Worm (Caenorhabditis elegans) whole organism, L2 larva: ENCODE data around the gene mex-1.

Source experiments
- C34F6.9 ChIP-seq: fragments of 150-350 bp; optimal IDR thresholded peaks from 2 replicates; lab custom pipeline; 2014; ENCODE audit warnings: missing biosample characterization, missing genetic modification characterization
- F13H6.1 ChIP-seq: sonication (generic microtip); optimal IDR thresholded peaks from 2 replicates; lab custom pipeline; 2016; ENCODE audit warnings: missing genetic modification characterization, missing compliant biosample characterization
- R02D3.7 ChIP-seq: fragments of 150-350 bp; optimal IDR thresholded peaks from 2 replicates; lab custom pipeline; 2014; ENCODE audit warnings: missing biosample characterization, missing genetic modification characterization
- ZK546.5 ChIP-seq: sonication (generic microtip); optimal IDR thresholded peaks from 2 replicates; lab custom pipeline; 2017; ENCODE audit warnings: missing biosample characterization, missing genetic modification characterization
- ama-1 ChIP-seq: fragments of 150-350 bp; optimal IDR thresholded peaks from 2 replicates; lab custom pipeline; 2018; ENCODE audit warnings: inconsistent platforms
- ceh-16 ChIP-seq: fragments of 150-350 bp; optimal IDR thresholded peaks from 2 replicates; lab custom pipeline; 2014; ENCODE audit warnings: missing biosample characterization, missing genetic modification characterization
- ceh-82 ChIP-seq: fragments of 150-350 bp; optimal IDR thresholded peaks from 2 replicates; lab custom pipeline; 2014; ENCODE audit warnings: missing biosample characterization, missing genetic modification characterization
- crh-2 ChIP-seq: sonication (generic microtip); optimal IDR thresholded peaks from 2 replicates; lab custom pipeline; 2017; ENCODE audit warnings: missing biosample characterization, missing genetic modification characterization
- egl-27 ChIP-seq: sonication (generic microtip); optimal IDR thresholded peaks from 3 replicates; lab custom pipeline; 2017; ENCODE audit warnings: missing biosample characterization, missing genetic modification reagents, missing genetic modification characterization
- elt-1 ChIP-seq: fragments of 150-350 bp; optimal IDR thresholded peaks from 2 replicates; lab custom pipeline; 2014; ENCODE audit warnings: missing biosample characterization, missing genetic modification characterization
- fos-1 ChIP-seq: fragments of 150-350 bp; optimal IDR thresholded peaks from 2 replicates; lab custom pipeline; 2014; ENCODE audit warnings: missing biosample characterization, missing genetic modification characterization
- gmeb-1 ChIP-seq: fragments of 150-350 bp; optimal IDR thresholded peaks from 2 replicates; lab custom pipeline; 2014; ENCODE audit warnings: missing biosample characterization, missing genetic modification characterization
- lin-13 ChIP-seq: fragments of 150-350 bp; optimal IDR thresholded peaks from 2 replicates; lab custom pipeline; 2014; ENCODE audit warnings: missing biosample characterization, missing genetic modification reagents, missing genetic modification characterization
- lin-39 ChIP-seq: fragments of 150-350 bp; optimal IDR thresholded peaks from 2 replicates; lab custom pipeline; 2014; ENCODE audit warnings: missing biosample characterization, missing genetic modification reagents, missing genetic modification characterization
- lsy-2 ChIP-seq, 2 experiments: fragments of 150-350 bp in 1 of 2; sonication (generic microtip) in 1 of 2; optimal IDR thresholded peaks; 2 replicates each; lab custom pipeline; 2014 to 2017; ENCODE audit warnings: missing biosample characterization in 2 of 2, missing genetic modification characterization in 2 of 2
- mab-5 ChIP-seq: fragments of 150-350 bp; optimal IDR thresholded peaks from 2 replicates; lab custom pipeline; 2014; ENCODE audit warnings: missing biosample characterization, missing genetic modification characterization
- mbf-1 ChIP-seq: sonication (generic microtip); optimal IDR thresholded peaks from 2 replicates; lab custom pipeline; 2017; ENCODE audit warnings: missing biosample characterization, missing genetic modification characterization
- nhr-10 ChIP-seq: sonication (generic microtip); optimal IDR thresholded peaks from 2 replicates; lab custom pipeline; 2017; ENCODE audit warnings: missing biosample characterization, missing genetic modification characterization
- nhr-11 ChIP-seq: fragments of 150-350 bp; optimal IDR thresholded peaks from 2 replicates; lab custom pipeline; 2014; ENCODE audit warnings: missing biosample characterization, missing genetic modification characterization
- nhr-12 ChIP-seq: fragments of 150-350 bp; optimal IDR thresholded peaks from 2 replicates; lab custom pipeline; 2014; ENCODE audit warnings: missing biosample characterization, missing genetic modification characterization
- nhr-129 ChIP-seq: fragments of 150-350 bp; optimal IDR thresholded peaks from 2 replicates; lab custom pipeline; 2014; ENCODE audit warnings: missing biosample characterization, missing genetic modification characterization
- nhr-21 ChIP-seq: fragments of 150-350 bp; optimal IDR thresholded peaks from 2 replicates; lab custom pipeline; 2014; ENCODE audit warnings: missing biosample characterization, missing genetic modification characterization
- nhr-237 ChIP-seq: fragments of 150-350 bp; optimal IDR thresholded peaks from 2 replicates; lab custom pipeline; 2014; ENCODE audit warnings: missing biosample characterization, missing genetic modification characterization
- nhr-25 ChIP-seq: fragments of 150-350 bp; sonication (generic microtip); optimal IDR thresholded peaks from 3 replicates; lab custom pipeline; 2014; ENCODE audit warnings: missing biosample characterization, missing genetic modification characterization
- nhr-6 ChIP-seq: fragments of 150-350 bp; optimal IDR thresholded peaks from 2 replicates; lab custom pipeline; 2014; ENCODE audit warnings: missing biosample characterization, missing genetic modification characterization
- nhr-77 ChIP-seq: fragments of 150-350 bp; optimal IDR thresholded peaks from 2 replicates; lab custom pipeline; 2014; ENCODE audit warnings: missing biosample characterization, missing genetic modification characterization
- peb-1 ChIP-seq: fragments of 150-350 bp; optimal IDR thresholded peaks from 2 replicates; lab custom pipeline; 2014; ENCODE audit warnings: missing biosample characterization, missing genetic modification characterization
- sem-4 ChIP-seq: fragments of 150-350 bp; optimal IDR thresholded peaks from 2 replicates; lab custom pipeline; 2014; ENCODE audit warnings: missing biosample characterization, missing genetic modification reagents, missing genetic modification characterization
- skn-1 ChIP-seq: sonication (generic microtip); optimal IDR thresholded peaks from 2 replicates; lab custom pipeline; 2017; ENCODE audit warnings: missing biosample characterization, missing genetic modification characterization
- sma-3 ChIP-seq: sonication (generic microtip); optimal IDR thresholded peaks from 2 replicates; lab custom pipeline; 2016; ENCODE audit warnings: missing genetic modification reagents, missing genetic modification characterization, missing compliant biosample characterization
- snpc-4 ChIP-seq: fragments of 150-350 bp; optimal IDR thresholded peaks from 2 replicates; lab custom pipeline; 2014; ENCODE audit warnings: missing biosample characterization, missing genetic modification characterization
- unc-39 ChIP-seq: fragments of 150-350 bp; optimal IDR thresholded peaks from 2 replicates; lab custom pipeline; 2014; ENCODE audit warnings: missing biosample characterization, missing genetic modification characterization
- unc-55 ChIP-seq: fragments of 150-350 bp; sonication (generic microtip); optimal IDR thresholded peaks from 3 replicates; lab custom pipeline; 2014; ENCODE audit warnings: missing biosample characterization, missing genetic modification reagents, missing genetic modification characterization
- unc-62 ChIP-seq: fragments of 150-350 bp; optimal IDR thresholded peaks from 2 replicates; lab custom pipeline; 2014; ENCODE audit warnings: missing biosample characterization, missing genetic modification reagents, missing genetic modification characterization
- zag-1 ChIP-seq: fragments of 150-350 bp; optimal IDR thresholded peaks from 2 replicates; lab custom pipeline; 2014; ENCODE audit warnings: missing biosample characterization, missing genetic modification characterization
- ztf-1 ChIP-seq: fragments of 200-800 bp; sonication (Bioruptor generic); conservative IDR thresholded peaks from 2 replicates; pipeline ENCODE4 v1.3.6; 2022; ENCODE audit warnings: missing genetic modification characterization, missing compliant biosample characterization
- ztf-11 ChIP-seq: sonication (generic microtip); optimal IDR thresholded peaks from 2 replicates; lab custom pipeline; 2017; ENCODE audit warnings: missing biosample characterization, missing genetic modification characterization
- ztf-4 ChIP-seq: fragments of 150-350 bp; optimal IDR thresholded peaks from 2 replicates; lab custom pipeline; 2014; ENCODE audit warnings: missing biosample characterization, missing genetic modification characterization

Gene mex-1

DNA sequence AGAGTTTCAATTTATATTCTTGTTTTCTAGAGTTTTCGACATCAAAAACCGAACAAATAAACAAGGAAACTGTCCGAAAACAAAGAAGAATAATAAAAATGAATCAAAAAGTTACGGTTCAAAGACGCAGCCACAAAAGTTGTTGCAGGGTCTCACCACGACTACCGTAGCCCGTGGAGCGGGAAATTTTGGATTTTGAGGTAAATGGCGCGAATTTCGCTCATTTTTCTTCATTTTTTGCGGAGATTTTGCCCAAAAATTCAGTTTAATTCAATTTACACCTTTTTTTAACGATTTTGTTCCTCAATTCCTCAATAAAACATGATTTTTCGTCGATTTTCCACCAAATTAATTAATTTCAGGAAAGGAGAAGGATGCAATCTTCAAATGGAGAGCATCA is at the start of gene mex-1:
mex-1 (plus strand) TSS at position 363 of the 400 bp plus-strand sequence.
- TF ChIP-seq lsy-2 (tag; optimal IDR thresholded peaks at IDR 0.05; lab: Kevin White, UChicago) = no peak

DNA sequence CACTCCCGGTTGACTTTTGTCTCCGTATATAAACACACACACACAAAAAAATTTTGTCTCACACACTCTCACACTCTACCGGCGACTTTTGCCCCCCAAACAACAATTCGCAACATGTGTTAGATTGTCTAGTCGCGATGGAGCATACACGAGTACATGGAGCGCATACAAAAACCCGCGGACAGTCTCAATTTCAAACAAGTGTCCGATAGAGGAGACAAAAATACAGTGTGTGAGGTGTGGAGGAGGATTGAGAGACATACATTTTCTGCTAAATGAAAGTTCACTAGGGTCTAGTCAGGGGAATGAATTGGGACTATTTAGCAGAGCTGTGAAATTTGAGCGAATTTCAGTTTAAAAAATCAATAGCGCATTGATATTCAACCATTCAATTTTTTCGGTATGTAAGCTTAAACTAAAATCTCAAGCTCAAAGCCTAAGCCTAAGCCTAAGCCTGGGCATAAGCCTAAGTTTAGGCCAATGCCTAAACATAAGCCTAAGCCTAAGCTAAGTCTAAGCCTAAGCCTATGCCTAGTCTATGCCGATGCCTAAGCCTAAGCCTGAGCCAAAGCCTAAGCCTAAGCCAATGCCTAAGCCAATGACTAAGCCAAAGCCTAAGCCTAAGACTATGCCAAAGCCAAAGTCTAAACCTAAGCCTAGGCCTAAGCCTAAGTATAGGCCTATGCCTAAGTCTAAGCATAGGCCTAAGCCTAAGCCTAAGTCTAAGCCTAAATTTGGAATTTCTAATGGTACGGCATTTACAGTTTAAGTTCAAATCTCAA is 45.5 kb upstream of the mex-1 start:
- TF ChIP-seq sma-3 (GFP tag; lab: Kevin White, UChicago) = no peak
- no peak for TF ChIP-seq crh-2 (tag; lab: Kevin White, UChicago)
- TF ChIP-seq ama-1 (lab: Kevin White, UChicago) = no peak
- TF ChIP-seq ztf-4 = no peak
- TF ChIP-seq ceh-16 (tag; lab: Kevin White, UChicago) = no peak
- TF ChIP-seq mbf-1 (tag; lab: Kevin White, UChicago) = no peak
- TF ChIP-seq ZK546.5 (tag; lab: Kevin White, UChicago) = no peak
- no peak for TF ChIP-seq nhr-77 (tag; lab: Kevin White, UChicago)
- no peak for TF ChIP-seq mab-5 (tag; lab: Kevin White, UChicago)
- no peak for TF ChIP-seq lin-13 (GFP tag; lab: Kevin White, UChicago)

DNA sequence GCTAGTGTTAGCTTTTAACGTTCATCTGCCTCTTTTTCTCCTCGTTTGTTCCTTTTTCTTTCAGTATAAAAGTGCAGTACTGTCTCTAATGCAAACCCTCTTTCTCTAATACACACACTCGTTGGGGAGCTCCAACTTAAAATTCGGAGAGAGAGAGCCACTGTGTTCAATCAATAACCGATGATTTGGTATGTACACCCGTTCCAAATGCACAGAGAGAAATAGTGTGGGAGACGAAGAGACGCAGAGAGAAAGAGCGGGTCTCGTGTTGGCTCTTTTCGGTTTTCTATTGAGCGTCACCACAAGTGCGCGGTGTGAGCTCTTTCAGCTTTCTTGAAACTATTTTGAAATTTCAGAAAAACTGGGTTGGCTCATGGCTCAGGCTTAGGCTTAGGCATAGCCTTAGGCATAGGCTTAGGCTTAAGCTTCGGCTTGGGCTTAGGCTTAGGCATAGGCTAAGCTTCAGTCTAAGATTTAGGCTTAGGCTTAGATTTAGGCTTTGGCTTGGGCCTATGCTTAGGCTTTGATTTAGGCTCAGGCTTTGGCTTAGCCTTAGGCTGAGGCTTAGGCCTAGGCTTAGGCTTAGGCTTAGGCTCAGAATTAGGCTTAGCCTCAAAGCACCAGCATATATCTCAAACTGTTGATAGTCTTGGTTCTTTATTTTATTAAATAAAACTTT is 44.7 kb upstream of the mex-1 start:
- TF ChIP-seq lsy-2 (tag; optimal IDR thresholded peaks at IDR 0.05; lab: Kevin White, UChicago) = no peak
- no peak for TF ChIP-seq fos-1 (tag; lab: Kevin White, UChicago)
- TF ChIP-seq ztf-11 (tag; lab: Kevin White, UChicago) = no peak
- TF ChIP-seq nhr-12 (tag; lab: Kevin White, UChicago) = no peak
- no peak for TF ChIP-seq snpc-4
- TF ChIP-seq unc-55 (GFP tag; lab: Kevin White, UChicago) = no peak
- no peak for TF ChIP-seq unc-39
- no peak for TF ChIP-seq zag-1 (tag; lab: Kevin White, UChicago)

DNA sequence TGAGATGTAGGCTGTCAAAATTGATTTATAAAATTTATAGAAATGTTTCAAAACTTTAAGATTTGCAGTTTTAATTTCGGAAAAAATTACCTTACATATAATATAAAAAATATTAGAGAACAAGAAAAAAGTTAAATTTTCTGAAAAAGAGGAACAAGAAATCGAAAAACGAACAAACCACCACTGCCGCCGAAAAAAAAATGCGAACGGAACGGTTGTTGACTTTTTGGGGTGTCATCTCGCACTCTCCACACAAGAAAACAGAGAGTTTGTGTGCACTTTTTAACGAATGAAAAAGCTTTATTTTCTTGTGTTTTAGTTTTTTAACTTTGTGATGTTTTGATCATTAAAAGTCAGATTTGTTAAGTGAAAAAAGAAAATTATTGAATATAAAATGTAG is 43.2 kb upstream of the mex-1 start:
- TF ChIP-seq crh-2 (tag; lab: Kevin White, UChicago) (no peak), zag-1 (tag; lab: Kevin White, UChicago) (no peak), lsy-2 (tag; optimal IDR thresholded peaks at IDR 0.05; lab: Kevin White, UChicago) (no peak), ZK546.5 (tag; lab: Kevin White, UChicago) (no peak), gmeb-1 (tag; lab: Kevin White, UChicago) (no peak), nhr-237 (tag; lab: Kevin White, UChicago) (no peak), ztf-1 (GFP tag; lab: Robert Waterston, UW) (no peak), nhr-129 (no peak), mab-5 (tag; lab: Kevin White, UChicago) (no peak), unc-39 (no peak), ceh-82 (tag; lab: Kevin White, UChicago) (no peak), F13H6.1 (tag; lab: Kevin White, UChicago) (no peak), elt-1 (no peak), R02D3.7 (tag; lab: Kevin White, UChicago) (no peak), nhr-25 (tag; lab: Kevin White, UChicago) (no peak), nhr-11 (no peak)
- TF ChIP-seq, all 48 proteins: peak for 0

DNA sequence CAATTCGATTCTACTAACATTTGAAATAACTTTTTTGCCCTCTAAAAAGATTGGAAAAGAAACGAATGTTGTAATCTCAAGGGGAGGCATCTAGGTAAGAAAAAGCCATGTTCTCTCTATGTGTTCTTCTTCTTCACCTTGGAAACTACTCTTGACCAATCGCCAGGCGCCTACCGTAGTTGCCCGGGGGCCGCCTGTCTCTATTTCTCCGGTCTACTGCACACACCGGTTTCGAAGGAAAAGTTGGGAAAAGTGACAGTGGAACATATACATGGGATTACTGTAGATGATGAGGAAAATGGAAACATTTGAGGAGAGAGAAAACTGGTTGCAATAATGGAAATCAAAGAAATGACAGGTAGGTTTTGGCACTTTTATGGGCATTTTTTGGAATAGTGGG is 41.9 kb upstream of the mex-1 start:
- TF ChIP-seq F13H6.1 (tag; lab: Kevin White, UChicago) (no peak), unc-62 (no peak), ztf-11 (tag; lab: Kevin White, UChicago) (no peak), nhr-25 (tag; lab: Kevin White, UChicago) (no peak), nhr-77 (tag; lab: Kevin White, UChicago) (no peak), unc-55 (GFP tag; lab: Kevin White, UChicago) (no peak), egl-27 (tag; lab: Kevin White, UChicago) (no peak), nhr-21 (tag; lab: Kevin White, UChicago) (no peak), sma-3 (GFP tag; lab: Kevin White, UChicago) (no peak), nhr-11 (no peak), skn-1 (no peak), nhr-10 (tag; lab: Kevin White, UChicago) (no peak), crh-2 (tag; lab: Kevin White, UChicago) (no peak), lin-39 (tag; lab: Kevin White, UChicago) (no peak), C34F6.9 (no peak), nhr-6 (no peak), sem-4 (tag; lab: Kevin White, UChicago) (no peak), peb-1 (no peak)
